Worm (Caenorhabditis elegans): ENCODE measurements around the gene oac-53.

DNA sequence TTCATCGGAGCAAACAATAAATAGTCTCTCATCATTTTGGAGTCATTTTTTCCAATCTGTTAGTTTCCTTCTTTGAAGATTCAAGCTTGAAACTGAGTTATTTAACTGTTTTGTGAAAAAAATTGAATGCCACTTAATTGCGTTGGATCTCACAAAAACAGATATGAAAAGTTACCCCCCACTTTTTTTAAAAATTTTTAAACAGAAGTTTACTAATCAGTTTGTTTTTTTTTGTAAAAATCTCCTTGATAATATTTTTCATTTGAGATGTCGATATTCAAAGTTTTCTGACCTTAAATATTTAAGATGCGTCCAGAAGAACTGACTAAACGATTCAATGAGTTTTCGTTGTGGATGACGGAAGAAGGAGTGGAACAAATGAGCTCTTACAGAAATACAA, 21.5 kb downstream of the oac-53 start, which contains the start of gene Y32B12C.1:
- no peak for TF ChIP-seq alr-1 (tag; optimal IDR thresholded peaks at IDR 0.05)
- no peak for TF ChIP-seq C34F6.9 (tag; optimal IDR thresholded peaks at IDR 0.05)
- no peak for TF ChIP-seq fos-1 (tag; optimal IDR thresholded peaks at IDR 0.05)
- no peak for TF ChIP-seq lin-13 (GFP tag; optimal IDR thresholded peaks at IDR 0.05)

Data from whole organism, L2 larva.